Worm (Caenorhabditis elegans) whole organism, L3 larva: ENCODE measurements around the gene agt-1.

Source experiments
- R02D3.7 ChIP-seq: fragments of 150-350 bp; optimal IDR thresholded peaks from 2 replicates; lab custom pipeline; 2014; ENCODE audit warnings: missing biosample characterization, missing genetic modification characterization
- ZK546.5 ChIP-seq: sonication (generic microtip); optimal IDR thresholded peaks from 2 replicates; lab custom pipeline; 2017; ENCODE audit warnings: missing biosample characterization, missing genetic modification characterization
- aly-2 ChIP-seq: fragments of 150-350 bp; optimal IDR thresholded peaks from 2 replicates; lab custom pipeline; 2014; ENCODE audit warnings: missing biosample characterization, missing genetic modification characterization
- ama-1 ChIP-seq: fragments of 150-350 bp; optimal IDR thresholded peaks from 2 replicates; lab custom pipeline; 2018
- ceh-28 ChIP-seq: fragments of 150-350 bp; optimal IDR thresholded peaks from 2 replicates; lab custom pipeline; 2014; ENCODE audit warnings: missing biosample characterization, missing genetic modification reagents, missing genetic modification characterization
- ceh-9 ChIP-seq: sonication (generic microtip); optimal IDR thresholded peaks from 2 replicates; lab custom pipeline; 2018; ENCODE audit warnings: missing biosample characterization, missing genetic modification characterization
- daf-12 ChIP-seq: fragments of 150-350 bp; optimal IDR thresholded peaks from 2 replicates; lab custom pipeline; 2014; ENCODE audit warnings: missing biosample characterization, missing genetic modification reagents, missing genetic modification characterization
- egl-27 ChIP-seq: sonication (generic microtip); optimal IDR thresholded peaks from 4 replicates; lab custom pipeline; 2017; ENCODE audit warnings: missing biosample characterization, missing genetic modification reagents, missing genetic modification characterization
- egl-5 ChIP-seq: fragments of 150-350 bp; optimal IDR thresholded peaks from 2 replicates; lab custom pipeline; 2017; ENCODE audit warnings: missing biosample characterization, missing genetic modification reagents, missing genetic modification characterization, inconsistent platforms
- elt-2 ChIP-seq: sonication (generic microtip); optimal IDR thresholded peaks from 2 replicates; lab custom pipeline; 2016; ENCODE audit warnings: missing genetic modification reagents, mild to moderate bottlenecking, missing genetic modification characterization, missing compliant biosample characterization
- elt-3 ChIP-seq, 3 experiments: fragments of 150-350 bp in 1 of 3; sonication (generic microtip) in 2 of 3; optimal IDR thresholded peaks; 2 replicates in 2 of 3; 4 replicates in 1 of 3; lab custom pipeline; 2014 to 2017; ENCODE audit warnings: missing biosample characterization in 3 of 3, missing genetic modification characterization in 3 of 3
- fkh-10 ChIP-seq: sonication (generic microtip); optimal IDR thresholded peaks from 2 replicates; lab custom pipeline; 2017; ENCODE audit warnings: missing biosample characterization, missing genetic modification reagents, missing genetic modification characterization
- fos-1 ChIP-seq: fragments of 150-350 bp; optimal IDR thresholded peaks from 2 replicates; lab custom pipeline; 2014; ENCODE audit warnings: missing biosample characterization, missing genetic modification characterization
- hmg-11 ChIP-seq: sonication (generic microtip); optimal IDR thresholded peaks from 2 replicates; lab custom pipeline; 2016; ENCODE audit warnings: missing genetic modification characterization, missing compliant biosample characterization
- jun-1 ChIP-seq: fragments of 150-350 bp; optimal IDR thresholded peaks from 2 replicates; lab custom pipeline; 2014; ENCODE audit warnings: missing biosample characterization, missing genetic modification reagents, missing genetic modification characterization
- lin-15B ChIP-seq: fragments of 150-350 bp; optimal IDR thresholded peaks from 2 replicates; lab custom pipeline; 2014; ENCODE audit warnings: missing biosample characterization, missing genetic modification characterization
- lin-39 ChIP-seq: fragments of 150-350 bp; optimal IDR thresholded peaks from 2 replicates; lab custom pipeline; 2018; ENCODE audit warnings: missing biosample characterization, missing genetic modification reagents, missing genetic modification characterization
- lsy-12 ChIP-seq: sonication (generic microtip); optimal IDR thresholded peaks from 2 replicates; lab custom pipeline; 2016; ENCODE audit warnings: mild to moderate bottlenecking, missing genetic modification characterization, missing compliant biosample characterization
- mdl-1 ChIP-seq: fragments of 150-350 bp; optimal IDR thresholded peaks from 2 replicates; lab custom pipeline; 2014; ENCODE audit warnings: missing biosample characterization, missing genetic modification characterization
- mml-1 ChIP-seq: fragments of 150-350 bp; sonication (generic microtip); optimal IDR thresholded peaks from 3 replicates; lab custom pipeline; 2014; ENCODE audit warnings: missing biosample characterization, missing genetic modification characterization
- nfya-1 ChIP-seq: sonication (generic microtip); optimal IDR thresholded peaks from 2 replicates; lab custom pipeline; 2017; ENCODE audit warnings: missing genetic modification characterization, mild to moderate bottlenecking, missing compliant biosample characterization, antibody characterized with exemption, moderate library complexity; ENCODE audit not compliant: insufficient read depth
- nhr-11 ChIP-seq: fragments of 150-350 bp; optimal IDR thresholded peaks from 2 replicates; lab custom pipeline; 2014; ENCODE audit warnings: missing biosample characterization, missing genetic modification characterization
- nhr-23 ChIP-seq: fragments of 150-350 bp; optimal IDR thresholded peaks from 2 replicates; lab custom pipeline; 2014; ENCODE audit warnings: missing biosample characterization, missing genetic modification reagents, missing genetic modification characterization
- nhr-237 ChIP-seq: fragments of 150-350 bp; optimal IDR thresholded peaks from 2 replicates; lab custom pipeline; 2014; ENCODE audit warnings: missing biosample characterization, missing genetic modification characterization
- nhr-25 ChIP-seq: sonication (generic microtip); optimal IDR thresholded peaks from 2 replicates; lab custom pipeline; 2017; ENCODE audit warnings: missing biosample characterization, missing genetic modification characterization
- nhr-28 ChIP-seq: fragments of 150-350 bp; optimal IDR thresholded peaks from 2 replicates; lab custom pipeline; 2014; ENCODE audit warnings: missing biosample characterization, missing genetic modification characterization
- nhr-43 ChIP-seq: sonication (generic microtip); optimal IDR thresholded peaks from 2 replicates; lab custom pipeline; 2016; ENCODE audit warnings: mild to moderate bottlenecking, missing genetic modification characterization, missing compliant biosample characterization; ENCODE audit not compliant: poor library complexity, severe bottlenecking
- nhr-67 ChIP-seq: fragments of 150-350 bp; optimal IDR thresholded peaks from 2 replicates; lab custom pipeline; 2014; ENCODE audit warnings: missing biosample characterization, missing genetic modification characterization
- nhr-76 ChIP-seq: fragments of 150-350 bp; sonication (generic microtip); optimal IDR thresholded peaks from 5 replicates; lab custom pipeline; 2014; ENCODE audit warnings: missing biosample characterization, missing genetic modification characterization
- nhr-77 ChIP-seq: fragments of 150-350 bp; optimal IDR thresholded peaks from 2 replicates; lab custom pipeline; 2014; ENCODE audit warnings: missing biosample characterization, missing genetic modification characterization
- pha-4 ChIP-seq: fragments of 150-350 bp; optimal IDR thresholded peaks from 2 replicates; lab custom pipeline; 2014; ENCODE audit warnings: missing biosample characterization, missing genetic modification reagents, missing genetic modification characterization
- pqm-1 ChIP-seq: fragments of 150-350 bp; optimal IDR thresholded peaks from 2 replicates; lab custom pipeline; 2017; ENCODE audit warnings: missing biosample characterization, missing genetic modification characterization, inconsistent platforms
- skn-1 ChIP-seq: fragments of 150-350 bp; optimal IDR thresholded peaks from 2 replicates; lab custom pipeline; 2014; ENCODE audit warnings: missing biosample characterization, missing genetic modification characterization
- tbx-2 ChIP-seq: sonication (generic microtip); optimal IDR thresholded peaks from 2 replicates; lab custom pipeline; 2016; ENCODE audit warnings: mild to moderate bottlenecking, missing genetic modification characterization, missing compliant biosample characterization
- unc-39 ChIP-seq: sonication (generic microtip); optimal IDR thresholded peaks from 4 replicates; lab custom pipeline; 2017; ENCODE audit warnings: missing biosample characterization, missing genetic modification characterization
- unc-62 ChIP-seq: fragments of 150-350 bp; sonication (generic microtip); optimal IDR thresholded peaks from 4 replicates; lab custom pipeline; 2014; ENCODE audit warnings: missing biosample characterization, missing genetic modification reagents, missing genetic modification characterization
- zag-1 ChIP-seq: fragments of 150-350 bp; optimal IDR thresholded peaks from 2 replicates; lab custom pipeline; 2014; ENCODE audit warnings: missing biosample characterization, missing genetic modification characterization
- ztf-11 ChIP-seq: fragments of 150-350 bp; optimal IDR thresholded peaks from 2 replicates; lab custom pipeline; 2014; ENCODE audit warnings: missing biosample characterization, missing genetic modification characterization

The agt-1 gene

ce11 chrIV:13323823-13324359 lies 45.3 kb downstream of the agt-1 start, which contains the start of gene fat-2:
TSS of gene fat-2 (plus strand) at chrIV:13323873.
- no peak for TF ChIP-seq fkh-10
- no peak for TF ChIP-seq fos-1
- TF ChIP-seq nhr-237 = no peak
- no peak for TF ChIP-seq nhr-43 (tag; lab: Kevin White, UChicago)
- TF ChIP-seq ZK546.5 (tag; lab: Kevin White, UChicago) = no peak
- no peak for TF ChIP-seq mdl-1 (tag; lab: Kevin White, UChicago)
- no peak for TF ChIP-seq lin-39
- no peak for TF ChIP-seq hmg-11 (tag; lab: Kevin White, UChicago)
- no peak for TF ChIP-seq unc-39 (tag; lab: Kevin White, UChicago)
- TF ChIP-seq lsy-12 (tag; lab: Kevin White, UChicago) = no peak
- TF ChIP-seq lin-15B (tag; lab: Kevin White, UChicago) = no peak
- TF ChIP-seq ceh-28 (tag; lab: Kevin White, UChicago) = no peak
- no peak for TF ChIP-seq skn-1 (tag; lab: Kevin White, UChicago)
- TF ChIP-seq ama-1 (lab: Kevin White, UChicago) = no peak
- TF ChIP-seq egl-27 = no peak
- TF ChIP-seq ztf-11 = no peak
- no peak for TF ChIP-seq nhr-11 (tag; lab: Kevin White, UChicago)
- TF ChIP-seq nfya-1 (tag; lab: Kevin White, UChicago) = no peak

ce11 chrIV:13322429-13322828 lies 46.8 kb downstream of the agt-1 start:
- TF ChIP-seq hmg-11 (tag; lab: Kevin White, UChicago) (peak; percentile 48), unc-39 (tag; lab: Kevin White, UChicago) (no peak), nfya-1 (tag; lab: Kevin White, UChicago) (peak; percentile 81), nhr-43 (tag; lab: Kevin White, UChicago) (peak; percentile 42), nhr-28 (tag; lab: Kevin White, UChicago) (no peak), egl-5 (tag; lab: Kevin White, UChicago) (peak; percentile 8), elt-3 (tag; optimal IDR thresholded peaks at IDR 0.05; lab: Kevin White, UChicago) (no peak), ama-1 (lab: Kevin White, UChicago) (no peak), ceh-28 (tag; lab: Kevin White, UChicago) (peak; percentile 71), ztf-11 (no peak), nhr-25 (tag; lab: Kevin White, UChicago) (peak; percentile 62), nhr-67 (tag; lab: Kevin White, UChicago) (no peak), zag-1 (tag; lab: Kevin White, UChicago) (no peak), pqm-1 (tag; lab: Kevin White, UChicago) (peak; percentile 95), R02D3.7 (peak; percentile 40), tbx-2 (tag; lab: Kevin White, UChicago) (peak; percentile 38), nhr-11 (tag; lab: Kevin White, UChicago) (peak; percentile 54), jun-1 (tag; lab: Kevin White, UChicago) (peak; percentile 57), fos-1 (peak; percentile 46), nhr-76 (tag; lab: Kevin White, UChicago) (peak; percentile 34), ceh-9 (tag; lab: Kevin White, UChicago) (no peak), lsy-12 (tag; lab: Kevin White, UChicago) (peak; percentile 46), lin-15B (tag; lab: Kevin White, UChicago) (peak; percentile 56), pha-4 (tag; lab: Kevin White, UChicago) (peak; percentile 69), elt-2 (peak; percentile 97), mml-1 (tag; lab: Kevin White, UChicago) (no peak), mdl-1 (tag; lab: Kevin White, UChicago) (no peak), nhr-77 (tag; lab: Kevin White, UChicago) (no peak), egl-27 (peak; percentile 17), nhr-23 (tag; lab: Kevin White, UChicago) (peak; percentile 95), unc-62 (GFP tag; lab: Kevin White, UChicago) (peak; percentile 88)

ce11 chrIV:13319886-13320650 lies 49.1 kb downstream of the agt-1 start:
- TF ChIP-seq aly-2 (tag; lab: Kevin White, UChicago) (no peak), ceh-28 (tag; lab: Kevin White, UChicago) (peak; percentile 91), daf-12 (tag; lab: Kevin White, UChicago) (no peak)
